2 fruit fly cellular contexts compared by ENCODE assay signal in the genomic region with DNA sequence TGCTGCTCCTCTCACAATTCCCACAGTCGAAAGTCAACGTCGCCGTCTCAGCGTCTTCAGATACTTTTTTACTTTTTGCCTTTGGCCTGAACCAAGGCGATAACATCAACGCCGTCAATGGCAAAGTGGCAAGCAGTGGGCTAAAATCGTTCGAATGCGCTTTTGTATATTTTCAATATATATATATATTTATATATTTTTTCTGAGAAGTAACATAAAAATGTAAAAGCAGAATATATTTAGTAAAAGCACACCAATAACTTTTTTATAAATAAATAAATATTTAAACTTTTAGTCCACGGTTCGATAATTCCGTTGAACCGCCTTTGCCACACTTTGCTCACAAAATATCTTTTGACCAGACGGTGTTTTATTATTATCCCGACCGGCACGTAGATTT.
A peak's percentile ranks its signal among the peaks of the same experiment; 100 is the strongest.
TF ChIP-seq lines count a peak whose summit lies in the region.

No protein-coding gene starts in this region.

TF ChIP-seq in whole organism, embryonic, 481 proteins besides CTCF, POLR2A, EP300 and RAD21 (continued from another document and continues in another):
- TF ChIP-seq Elba2 (GFP tag; optimal IDR thresholded peaks at IDR 0.05; lab: Kevin White, UChicago) (no peak), lmd (GFP tag; IDR thresholded peaks at IDR 0.05; lab: Robert Waterston, UW) (no peak), CG2678 (tag; optimal IDR thresholded peaks at IDR 0.05; lab: Kevin White, UChicago) (no peak), ATbp (GFP tag; optimal IDR thresholded peaks at IDR 0.05; lab: Kevin White, UChicago) (no peak), CG12659 (GFP tag; optimal IDR thresholded peaks at IDR 0.05; lab: Kevin White, UChicago) (no peak), row (GFP tag; IDR thresholded peaks at IDR 0.05; lab: Robert Waterston, UW) (peak; percentile 35; the same call in 1 of the 3 replicates), CG5953 (GFP tag; IDR thresholded peaks at IDR 0.05; lab: Robert Waterston, UW) (no peak), gem (tag; optimal IDR thresholded peaks at IDR 0.05; lab: Kevin White, UChicago) (peak; percentile 38), HHEX (GFP tag; optimal IDR thresholded peaks at IDR 0.05; lab: Kevin White, UChicago) (no peak), CG17361 (GFP tag; IDR thresholded peaks at IDR 0.05; lab: Robert Waterston, UW) (no peak), CG13775 (GFP tag; optimal IDR thresholded peaks at IDR 0.05; lab: Kevin White, UChicago) (no peak), Rfx (GFP tag; IDR thresholded peaks at IDR 0.05; lab: Robert Waterston, UW) (no peak), CG2129 (GFP tag; IDR thresholded peaks at IDR 0.05; lab: Robert Waterston, UW; ENCODE audit: partially characterized antibody) (no peak), Dek (tag; optimal IDR thresholded peaks at IDR 0.05; lab: Kevin White, UChicago) (no peak), CG16813 (GFP tag; IDR thresholded peaks at IDR 0.05; lab: Robert Waterston, UW; ENCODE audit: partially characterized antibody) (no peak), wek (GFP tag; optimal IDR thresholded peaks at IDR 0.05; lab: Kevin White, UChicago) (no peak), Sry-δ (GFP tag; optimal IDR thresholded peaks at IDR 0.05; lab: Kevin White, UChicago) (no peak), dysf (GFP tag; IDR thresholded peaks at IDR 0.05; lab: Robert Waterston, UW) (no peak), Vsx1 (GFP tag; optimal IDR thresholded peaks at IDR 0.05; lab: Kevin White, UChicago) (no peak), CG7839 (tag; optimal IDR thresholded peaks at IDR 0.05; lab: Kevin White, UChicago) (peak; percentile 15), CG10366 (GFP tag; IDR thresholded peaks at IDR 0.05; lab: Robert Waterston, UW) (0 out of 2 replicates have a peak, but pooled peaks have one; percentile 20), jigr1 (GFP tag; IDR thresholded peaks at IDR 0.05; lab: Robert Waterston, UW) (no peak), Bteb2 (GFP tag; optimal IDR thresholded peaks at IDR 0.05; lab: Kevin White, UChicago) (no peak), nau (GFP tag; optimal IDR thresholded peaks at IDR 0.05; lab: Kevin White, UChicago) (no peak), CG6689 (GFP tag; IDR thresholded peaks at IDR 0.05; lab: Robert Waterston, UW) (peak; percentile 21; the same call in 1 of the 2 replicates), wdn (GFP tag; IDR thresholded peaks at IDR 0.05; lab: Robert Waterston, UW) (no peak), Max (GFP tag; optimal IDR thresholded peaks at IDR 0.05; lab: Kevin White, UChicago) (no peak), CG4617 (GFP tag; optimal IDR thresholded peaks at IDR 0.05; lab: Kevin White, UChicago; ENCODE audit: borderline replicate concordance) (no peak), trem (tag; optimal IDR thresholded peaks at IDR 0.05; lab: Kevin White, UChicago) (no peak), CG8089 (GFP tag; optimal IDR thresholded peaks at IDR 0.05; lab: Kevin White, UChicago) (no peak), CG2889 (GFP tag; IDR thresholded peaks at IDR 0.05; lab: Robert Waterston, UW) (no peak), CG9215 (GFP tag; IDR thresholded peaks at IDR 0.05; lab: Robert Waterston, UW) (no peak), kah (GFP tag; optimal IDR thresholded peaks at IDR 0.05; lab: Kevin White, UChicago) (no peak), hkb (optimal IDR thresholded peaks at IDR 0.05; lab: Kevin White, UChicago) (no peak), hkb (GFP tag; IDR thresholded peaks at IDR 0.05; lab: Robert Waterston, UW) (no peak), Scr (GFP tag; IDR thresholded peaks at IDR 0.05; lab: Robert Waterston, UW; ENCODE audit: partially characterized antibody) (no peak), schlank (tag; optimal IDR thresholded peaks at IDR 0.05; lab: Kevin White, UChicago) (no peak), slou (GFP tag; optimal IDR thresholded peaks at IDR 0.05; lab: Kevin White, UChicago) (no peak), CG15073 (GFP tag; optimal IDR thresholded peaks at IDR 0.05; lab: Kevin White, UChicago) (no peak), pan (optimal IDR thresholded peaks at IDR 0.05; lab: Kevin White, UChicago) (no peak), pan (GFP tag; optimal IDR thresholded peaks at IDR 0.05 in 1 of 2, IDR thresholded peaks at IDR 0.05 in 1 of 2) (peak in 1 of 2 experiments; percentile 21), CG4730 (GFP tag; IDR thresholded peaks at IDR 0.05; lab: Robert Waterston, UW) (no peak), sima (GFP tag; optimal IDR thresholded peaks at IDR 0.05; lab: Kevin White, UChicago) (no peak), CG11504 (tag; optimal IDR thresholded peaks at IDR 0.05; lab: Kevin White, UChicago) (peak; percentile 5), Opbp (GFP tag; IDR thresholded peaks at IDR 0.05; lab: Robert Waterston, UW; ENCODE audit: partially characterized antibody) (no peak), prd (optimal IDR thresholded peaks at IDR 0.05; lab: Kevin White, UChicago) (no peak), prd (GFP tag; IDR thresholded peaks at IDR 0.05; lab: Robert Waterston, UW) (peak; percentile 32; the same call in 1 of the 3 replicates), Oli (tag; optimal IDR thresholded peaks at IDR 0.05; lab: Kevin White, UChicago) (peak; percentile 7), dan (GFP tag; IDR thresholded peaks at IDR 0.05; lab: Robert Waterston, UW) (no peak), CG6654 (GFP tag; optimal IDR thresholded peaks at IDR 0.05; lab: Kevin White, UChicago) (no peak), Asciz (GFP tag; optimal IDR thresholded peaks at IDR 0.05; lab: Kevin White, UChicago) (no peak), Hand (GFP tag; optimal IDR thresholded peaks at IDR 0.05; lab: Kevin White, UChicago) (no peak), Hmx (GFP tag; optimal IDR thresholded peaks at IDR 0.05; lab: Kevin White, UChicago) (no peak), CG8478 (optimal IDR thresholded peaks at IDR 0.05; lab: Kevin White, UChicago) (no peak), croc (GFP tag; conservative IDR thresholded peaks at IDR 0.05; lab: Robert Waterston, UW) (no peak), sens-2 (GFP tag; IDR thresholded peaks at IDR 0.05; lab: Robert Waterston, UW) (no peak), CG2199 (GFP tag; IDR thresholded peaks at IDR 0.05; lab: Robert Waterston, UW) (no peak), Sry-β (GFP tag; optimal IDR thresholded peaks at IDR 0.05; lab: Kevin White, UChicago) (no peak), bsh (GFP tag; optimal IDR thresholded peaks at IDR 0.05; lab: Kevin White, UChicago) (peak; percentile 6 to 11), CG11093 (GFP tag; IDR thresholded peaks at IDR 0.05; lab: Robert Waterston, UW) (no peak), mirr (GFP tag; optimal IDR thresholded peaks at IDR 0.05; lab: Kevin White, UChicago) (no peak), CG17385 (GFP tag; optimal IDR thresholded peaks at IDR 0.05; lab: Kevin White, UChicago) (no peak), CG6254 (GFP tag; optimal IDR thresholded peaks at IDR 0.05; lab: Kevin White, UChicago) (no peak), Neu2 (GFP tag; optimal IDR thresholded peaks at IDR 0.05; lab: Kevin White, UChicago; ENCODE audit: borderline replicate concordance) (no peak), vnd (GFP tag; IDR thresholded peaks at IDR 0.05; lab: Robert Waterston, UW; ENCODE audit: partially characterized antibody) (no peak)

TF ChIP-seq in whole organism, prepupa, 60 proteins besides CTCF, POLR2A, EP300 and RAD21 (continued from another document):
- TF ChIP-seq lz (GFP tag; optimal IDR thresholded peaks at IDR 0.05; lab: Kevin White, UChicago) (no peak), salr (GFP tag; optimal IDR thresholded peaks at IDR 0.05; lab: Kevin White, UChicago) (peak; percentile 5 to 17), fd85E (GFP tag; optimal IDR thresholded peaks at IDR 0.05; lab: Kevin White, UChicago) (no peak), Sox14 (GFP tag; optimal IDR thresholded peaks at IDR 0.05; lab: Kevin White, UChicago) (no peak), CG11762 (GFP tag; optimal IDR thresholded peaks at IDR 0.05; lab: Kevin White, UChicago; ENCODE audit: insufficient read depth) (no peak), Eip93F (GFP tag; optimal IDR thresholded peaks at IDR 0.05; lab: Kevin White, UChicago) (no peak), CG6854 (GFP tag; optimal IDR thresholded peaks at IDR 0.05; lab: Kevin White, UChicago) (no peak), CG3919 (GFP tag; optimal IDR thresholded peaks at IDR 0.05; lab: Kevin White, UChicago) (peak; percentile 9), CG6276 (GFP tag; optimal IDR thresholded peaks at IDR 0.05; lab: Kevin White, UChicago) (no peak), acj6 (GFP tag; optimal IDR thresholded peaks at IDR 0.05; lab: Kevin White, UChicago) (peak; percentile 50), CG6792 (GFP tag; optimal IDR thresholded peaks at IDR 0.05; lab: Kevin White, UChicago) (peak; percentile 60), CG7368 (GFP tag; optimal IDR thresholded peaks at IDR 0.05; lab: Kevin White, UChicago) (no peak), pdm3 (GFP tag; optimal IDR thresholded peaks at IDR 0.05; lab: Kevin White, UChicago) (no peak), Lpt (GFP tag; optimal IDR thresholded peaks at IDR 0.05; lab: Kevin White, UChicago) (no peak), CG1621 (tag; optimal IDR thresholded peaks at IDR 0.05; lab: Kevin White, UChicago) (no peak), CG16779 (tag; optimal IDR thresholded peaks at IDR 0.05; lab: Kevin White, UChicago) (no peak), CG6163 (GFP tag; IDR thresholded peaks at IDR 0.05; lab: Robert Waterston, UW) (peak; percentile 67), fkh (GFP tag; optimal IDR thresholded peaks at IDR 0.05; lab: Kevin White, UChicago) (no peak), svp (GFP tag; lab: Kevin White, UChicago) (peak; percentile 76), fd59A (GFP tag; optimal IDR thresholded peaks at IDR 0.05; lab: Kevin White, UChicago) (no peak), CG6808 (GFP tag; optimal IDR thresholded peaks at IDR 0.05; lab: Kevin White, UChicago) (peak; percentile 19), CG32006 (GFP tag; optimal IDR thresholded peaks at IDR 0.05; lab: Kevin White, UChicago) (peak; percentile 42), CG8319 (GFP tag; optimal IDR thresholded peaks at IDR 0.05; lab: Kevin White, UChicago) (no peak), Smox (GFP tag; optimal IDR thresholded peaks at IDR 0.05; lab: Kevin White, UChicago) (peak; percentile 18), CG8632 (GFP tag; optimal IDR thresholded peaks at IDR 0.05; lab: Kevin White, UChicago) (peak; percentile 63), Hr39 (GFP tag; optimal IDR thresholded peaks at IDR 0.05; lab: Kevin White, UChicago) (no peak), CG10631 (GFP tag; optimal IDR thresholded peaks at IDR 0.05; lab: Kevin White, UChicago) (peak; percentile 58), esn (GFP tag; optimal IDR thresholded peaks at IDR 0.05; lab: Kevin White, UChicago) (peak; percentile 63), CG11902 (GFP tag; optimal IDR thresholded peaks at IDR 0.05; lab: Kevin White, UChicago) (no peak), Eip75B (GFP tag; optimal IDR thresholded peaks at IDR 0.05; lab: Kevin White, UChicago) (no peak), cyc (GFP tag; optimal IDR thresholded peaks at IDR 0.05; lab: Kevin White, UChicago) (no peak), eg (GFP tag; IDR thresholded peaks at IDR 0.05; lab: Robert Waterston, UW) (no peak), Met (GFP tag; optimal IDR thresholded peaks at IDR 0.05; lab: Kevin White, UChicago) (peak; percentile 38), spab (GFP tag; optimal IDR thresholded peaks at IDR 0.05; lab: Kevin White, UChicago) (peak; percentile 33), CG3032 (tag; optimal IDR thresholded peaks at IDR 0.05; lab: Kevin White, UChicago) (peak; percentile 55), Ets96B (tag; optimal IDR thresholded peaks at IDR 0.05; lab: Kevin White, UChicago) (peak; percentile 68), Sox15 (GFP tag; optimal IDR thresholded peaks at IDR 0.05; lab: Kevin White, UChicago) (no peak), dac (GFP tag; optimal IDR thresholded peaks at IDR 0.05; lab: Kevin White, UChicago) (no peak)
